Fruit fly (Drosophila melanogaster) whole organism, embryonic: Measurements from ENCODE around the gene sea.
A peak's percentile ranks its signal among the peaks of the same experiment; 100 is the strongest.

Experiments
- Atf6 ChIP-seq: fragments of 200-800 bp; sonication (Bioruptor generic); IDR thresholded peaks from 2 replicates; pipeline ENCODE4 v1.3.6; 2022; ENCODE audit warnings: missing biosample characterization, missing genetic modification characterization
- BtbVII ChIP-seq: fragments of 200-800 bp; sonication (Bioruptor generic); optimal IDR thresholded peaks from 3 replicates; lab custom pipeline; 2017; ENCODE audit warnings: missing biosample characterization, mild to moderate bottlenecking, missing genetic modification characterization
- CG11695 ChIP-seq: fragments of 200-800 bp; sonication (Bioruptor generic); IDR thresholded peaks from 3 replicates; pipeline ENCODE4 v1.3.6; 2022; ENCODE audit warnings: missing biosample characterization, missing genetic modification characterization
- CG12071 ChIP-seq: fragments of 200-800 bp; sonication (Bioruptor generic); optimal IDR thresholded peaks from 3 replicates; lab custom pipeline; 2018; ENCODE audit warnings: missing biosample characterization, mild to moderate bottlenecking, missing genetic modification characterization
- CG12104 ChIP-seq: fragments of 200-800 bp; sonication (Bioruptor generic); optimal IDR thresholded peaks from 3 replicates; lab custom pipeline; 2016; ENCODE audit warnings: missing biosample characterization, missing genetic modification characterization
- CG12219 ChIP-seq: fragments of 200-800 bp; sonication (Bioruptor generic); optimal IDR thresholded peaks from 3 replicates; lab custom pipeline; 2018; ENCODE audit warnings: missing biosample characterization, mild to moderate bottlenecking, missing genetic modification characterization
- CG16813 ChIP-seq: fragments of 200-800 bp; sonication (Bioruptor generic); IDR thresholded peaks from 3 replicates; pipeline ENCODE4 v1.3.6; 2022; ENCODE audit warnings: missing biosample characterization, missing genetic modification characterization; ENCODE audit not compliant: partially characterized antibody
- CG18476 ChIP-seq: fragments of 200-800 bp; sonication (Bioruptor generic); optimal IDR thresholded peaks from 2 replicates; lab custom pipeline; 2016; ENCODE audit warnings: missing biosample characterization, mild to moderate bottlenecking, missing genetic modification characterization
- CG2120 ChIP-seq: fragments of 200-800 bp; sonication (Bioruptor generic); optimal IDR thresholded peaks from 3 replicates; lab custom pipeline; 2016; ENCODE audit warnings: missing biosample characterization, missing genetic modification characterization
- CG30431 ChIP-seq: fragments of 200-800 bp; sonication (Bioruptor generic); optimal IDR thresholded peaks from 2 replicates; lab custom pipeline; 2017; ENCODE audit warnings: missing biosample characterization, missing genetic modification characterization
- CG4707 ChIP-seq: fragments of 200-800 bp; sonication (Bioruptor generic); optimal IDR thresholded peaks from 2 replicates; lab custom pipeline; 2018; ENCODE audit warnings: missing biosample characterization, mild to moderate bottlenecking, missing genetic modification characterization, moderate library complexity
- CG6254 ChIP-seq: fragments of 200-800 bp; sonication (Bioruptor generic); optimal IDR thresholded peaks from 3 replicates; lab custom pipeline; 2017; ENCODE audit warnings: mild to moderate bottlenecking, missing biosample characterization, missing genetic modification reagents, missing genetic modification characterization
- CG6765 ChIP-seq: fragments of 200-800 bp; sonication (Bioruptor generic); optimal IDR thresholded peaks from 3 replicates; lab custom pipeline; 2017; ENCODE audit warnings: missing biosample characterization, mild to moderate bottlenecking, missing genetic modification characterization
- CG6791 ChIP-seq: fragments of 200-800 bp; sonication (Bioruptor generic); IDR thresholded peaks from 3 replicates; pipeline ENCODE4 v1.3.6; 2022; ENCODE audit warnings: missing biosample characterization, missing genetic modification characterization; ENCODE audit not compliant: partially characterized antibody
- CG7357 ChIP-seq: fragments of 200-800 bp; sonication (Bioruptor generic); IDR thresholded peaks from 3 replicates; pipeline ENCODE4 v1.3.6; 2022; ENCODE audit warnings: missing biosample characterization, missing genetic modification characterization
- CG9797 ChIP-seq: fragments of 200-800 bp; sonication (Bioruptor generic); optimal IDR thresholded peaks from 3 replicates; lab custom pipeline; 2018; ENCODE audit warnings: missing biosample characterization, mild to moderate bottlenecking, missing genetic modification characterization
- CG9932 ChIP-seq: fragments of 200-800 bp; sonication (Bioruptor generic); IDR thresholded peaks from 2 replicates; pipeline ENCODE4 v1.3.6; 2022; ENCODE audit warnings: missing biosample characterization, missing genetic modification characterization
- CHES-1-like ChIP-seq: fragments of 200-800 bp; sonication (Bioruptor generic); optimal IDR thresholded peaks from 2 replicates; lab custom pipeline; 2016; ENCODE audit warnings: missing biosample characterization, missing genetic modification characterization
- D19A ChIP-seq: fragments of 200-800 bp; optimal IDR thresholded peaks from 3 replicates; lab custom pipeline; 2019; ENCODE audit warnings: missing biosample characterization, mild to moderate bottlenecking, missing genetic modification characterization, moderate library complexity
- Deaf1 ChIP-seq: fragments of 200-800 bp; optimal IDR thresholded peaks from 3 replicates; lab custom pipeline; 2019; ENCODE audit warnings: missing biosample characterization, mild to moderate bottlenecking, missing genetic modification characterization, moderate library complexity
- HLH54F ChIP-seq: fragments of 200-800 bp; sonication (Bioruptor generic); optimal IDR thresholded peaks from 3 replicates; lab custom pipeline; 2016; ENCODE audit warnings: missing biosample characterization, missing genetic modification characterization
- Hmr ChIP-seq: fragments of 200-800 bp; sonication (Bioruptor generic); optimal IDR thresholded peaks from 3 replicates; lab custom pipeline; 2017; ENCODE audit warnings: mild to moderate bottlenecking, missing biosample characterization, missing genetic modification reagents, missing genetic modification characterization
- Hr3 ChIP-seq: fragments of 200-800 bp; sonication (Bioruptor generic); optimal IDR thresholded peaks from 3 replicates; lab custom pipeline; 2016; ENCODE audit warnings: missing biosample characterization, missing genetic modification characterization
- Jarid2 ChIP-seq: fragments of 200-800 bp; sonication (Bioruptor generic); optimal IDR thresholded peaks from 3 replicates; lab custom pipeline; 2017; ENCODE audit warnings: mild to moderate bottlenecking, missing biosample characterization, missing genetic modification reagents, missing genetic modification characterization
- Lim3 ChIP-seq: fragments of 200-800 bp; sonication (Bioruptor generic); IDR thresholded peaks from 2 replicates; pipeline ENCODE4 v1.3.6; 2022; ENCODE audit warnings: missing biosample characterization, missing genetic modification characterization
- MESR4 ChIP-seq: fragments of 200-800 bp; sonication (Bioruptor generic); optimal IDR thresholded peaks from 2 replicates; lab custom pipeline; 2018; ENCODE audit warnings: missing biosample characterization, mild to moderate bottlenecking, missing genetic modification characterization, moderate library complexity
- NFAT ChIP-seq: fragments of 200-800 bp; sonication (Bioruptor generic); IDR thresholded peaks from 2 replicates; pipeline ENCODE4 v1.3.6; 2022; ENCODE audit warnings: missing biosample characterization, missing genetic modification characterization
- Nf-YC ChIP-seq: fragments of 200-800 bp; optimal IDR thresholded peaks from 3 replicates; lab custom pipeline; 2019; ENCODE audit warnings: missing biosample characterization, mild to moderate bottlenecking, missing genetic modification characterization, moderate library complexity
- PHDP ChIP-seq: fragments of 200-800 bp; sonication (Bioruptor generic); optimal IDR thresholded peaks from 3 replicates; lab custom pipeline; 2018; ENCODE audit warnings: missing biosample characterization, mild to moderate bottlenecking, missing genetic modification characterization, moderate library complexity
- Sox100B ChIP-seq: fragments of 200-800 bp; sonication (Bioruptor generic); optimal IDR thresholded peaks from 3 replicates; lab custom pipeline; 2018; ENCODE audit warnings: missing biosample characterization, mild to moderate bottlenecking, missing genetic modification characterization
- Sox102F ChIP-seq: fragments of 200-800 bp; sonication (Bioruptor generic); optimal IDR thresholded peaks from 2 replicates; lab custom pipeline; 2018; ENCODE audit warnings: missing biosample characterization, mild to moderate bottlenecking, missing genetic modification characterization, moderate library complexity
- Stat92E ChIP-seq, 3 experiments: fragments of >200 bp in 2 of 3; fragments of 200-800 bp in 1 of 3; sonication (Bioruptor generic) in 1 of 3; optimal IDR thresholded peaks; 2 replicates each; lab custom pipeline; 2017 to 2019; ENCODE audit warnings: missing biosample characterization in 3 of 3, missing genetic modification characterization in 3 of 3, mild to moderate bottlenecking in 1 of 3, moderate library complexity in 1 of 3
- Taf1 ChIP-seq: fragments of 200-800 bp; sonication (Bioruptor generic); IDR thresholded peaks from 2 replicates; pipeline ENCODE4 v1.3.6; 2022; ENCODE audit warnings: missing biosample characterization, missing genetic modification characterization
- al ChIP-seq: fragments of 200-800 bp; sonication (Bioruptor generic); IDR thresholded peaks from 2 replicates; pipeline ENCODE4 v1.3.6; 2022; ENCODE audit warnings: missing biosample characterization, missing genetic modification characterization
- ara ChIP-seq: fragments of 200-800 bp; sonication (Bioruptor generic); IDR thresholded peaks from 2 replicates; pipeline ENCODE4 v1.3.6; 2022; ENCODE audit warnings: missing biosample characterization, missing genetic modification characterization
- bowl ChIP-seq: fragments of 200-800 bp; sonication (Bioruptor generic); IDR thresholded peaks from 2 replicates; pipeline ENCODE4 v1.3.6; 2022; ENCODE audit warnings: missing biosample characterization, missing genetic modification characterization
- cad ChIP-seq: fragments of >200 bp; optimal IDR thresholded peaks from 2 replicates; lab custom pipeline; 2017; ENCODE audit warnings: missing biosample characterization, missing genetic modification characterization
- cato ChIP-seq: fragments of 200-800 bp; sonication (Bioruptor generic); optimal IDR thresholded peaks from 2 replicates; lab custom pipeline; 2016; ENCODE audit warnings: missing biosample characterization, missing genetic modification characterization, borderline replicate concordance
- chif ChIP-seq, 2 experiments: fragments of 200-800 bp; sonication (Bioruptor generic); optimal IDR thresholded peaks; 3 replicates each; lab custom pipeline; 2016; ENCODE audit warnings: missing biosample characterization in 2 of 2, missing genetic modification characterization in 2 of 2
- grau ChIP-seq: fragments of 200-800 bp; optimal IDR thresholded peaks from 3 replicates; lab custom pipeline; 2019; ENCODE audit warnings: missing biosample characterization, mild to moderate bottlenecking, missing genetic modification characterization, moderate library complexity
- gsb ChIP-seq: fragments of 200-800 bp; sonication (Bioruptor generic); IDR thresholded peaks from 2 replicates; pipeline ENCODE4 v1.3.6; 2022; ENCODE audit warnings: missing biosample characterization, missing genetic modification characterization
- h ChIP-seq: fragments of >200 bp; optimal IDR thresholded peaks from 2 replicates; lab custom pipeline; 2017
- kay ChIP-seq: fragments of 200-800 bp; sonication (Bioruptor generic); optimal IDR thresholded peaks from 2 replicates; lab custom pipeline; 2016; ENCODE audit warnings: missing biosample characterization, missing genetic modification characterization
- klu ChIP-seq: fragments of 200-800 bp; sonication (Bioruptor generic); IDR thresholded peaks from 2 replicates; pipeline ENCODE4 v1.3.6; 2022; ENCODE audit warnings: missing biosample characterization, missing genetic modification characterization
- maf-S ChIP-seq: fragments of 200-800 bp; sonication (Bioruptor generic); optimal IDR thresholded peaks from 2 replicates; lab custom pipeline; 2016; ENCODE audit warnings: missing biosample characterization, missing genetic modification characterization
- phol ChIP-seq: fragments of 200-800 bp; sonication (Bioruptor generic); optimal IDR thresholded peaks from 3 replicates; lab custom pipeline; 2018; ENCODE audit warnings: missing biosample characterization, mild to moderate bottlenecking, missing genetic modification characterization, moderate library complexity
- ranshi ChIP-seq: fragments of 200-800 bp; sonication (Bioruptor generic); IDR thresholded peaks from 2 replicates; pipeline ENCODE4 v1.3.6; 2022; ENCODE audit warnings: missing biosample characterization, missing genetic modification characterization
- seq ChIP-seq: fragments of 200-800 bp; sonication (Bioruptor generic); IDR thresholded peaks from 2 replicates; pipeline ENCODE4 v1.3.6; 2022; ENCODE audit warnings: missing biosample characterization, missing genetic modification characterization
- sima ChIP-seq: fragments of 200-800 bp; sonication (Bioruptor generic); optimal IDR thresholded peaks from 2 replicates; lab custom pipeline; 2016; ENCODE audit warnings: missing biosample characterization, missing genetic modification characterization
- vnd ChIP-seq: fragments of 200-800 bp; sonication (Bioruptor generic); IDR thresholded peaks from 3 replicates; pipeline ENCODE4 v1.3.6; 2022; ENCODE audit warnings: missing biosample characterization, missing genetic modification characterization; ENCODE audit not compliant: partially characterized antibody
- wor ChIP-seq: fragments of 200-800 bp; sonication (Bioruptor generic); IDR thresholded peaks from 2 replicates; pipeline ENCODE4 v1.3.6; 2022; ENCODE audit warnings: missing biosample characterization, missing genetic modification characterization

The sea gene

DNA sequence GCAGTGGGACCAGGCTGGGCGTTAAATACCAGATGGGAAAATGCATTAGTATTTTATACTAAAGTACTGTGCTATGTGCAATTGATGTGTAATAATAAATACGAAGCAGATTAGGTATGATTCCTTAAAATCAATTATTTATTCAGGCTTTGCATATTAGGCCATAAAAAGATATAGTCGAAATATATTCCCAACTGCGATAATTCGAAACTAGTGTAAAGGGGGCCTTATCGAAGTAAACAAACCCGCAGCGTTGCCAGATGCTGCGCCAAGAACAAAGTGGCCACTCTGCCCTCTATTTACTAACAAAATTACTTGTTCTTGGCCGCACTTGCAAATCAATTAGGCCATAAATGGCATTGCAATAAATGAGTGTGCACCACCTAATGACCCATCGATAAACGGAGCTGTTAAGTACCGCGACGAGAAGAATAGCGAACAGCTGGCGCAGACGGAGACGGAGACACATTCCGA is 9.3 kb downstream of the sea start, which contains the start of gene CG10898 (continued):
- TF ChIP-seq CHES-1-like (GFP tag; lab: Kevin White, UChicago): peak; percentile 95
- peak; percentile 48 for TF ChIP-seq CG6765
- peak; percentile 82 for TF ChIP-seq HLH54F (GFP tag; lab: Kevin White, UChicago)
- peak; percentile 79 for TF ChIP-seq gsb (GFP tag; lab: Robert Waterston, UW)
- no peak for TF ChIP-seq Stat92E (GFP tag; optimal IDR thresholded peaks at IDR 0.05; lab: Kevin White, UChicago)
- peak; percentile 81 for TF ChIP-seq CG7357
- peak; percentile 86 for TF ChIP-seq Sox102F (GFP tag; lab: Kevin White, UChicago)
- no peak for TF ChIP-seq CG6791 (GFP tag; lab: Robert Waterston, UW)
- peak; percentile 84 for TF ChIP-seq NFAT (GFP tag; lab: Robert Waterston, UW)
- TF ChIP-seq ranshi: peak; percentile 85
- no peak for TF ChIP-seq BtbVII (GFP tag; lab: Kevin White, UChicago)
- peak; percentile 84 for TF ChIP-seq PHDP (tag; lab: Kevin White, UChicago)
- TF ChIP-seq h (lab: Kevin White, UChicago): no peak
- peak; percentile 13 for TF ChIP-seq sima (GFP tag; lab: Kevin White, UChicago)
- peak; percentile 76 for TF ChIP-seq ara
- TF ChIP-seq cato (GFP tag; lab: Kevin White, UChicago): peak; percentile 68
- TF ChIP-seq grau (tag; lab: Kevin White, UChicago): peak; percentile 79
- peak; percentile 88 for TF ChIP-seq Hmr (GFP tag; lab: Kevin White, UChicago)
- peak; percentile 67 for TF ChIP-seq seq (GFP tag; lab: Robert Waterston, UW)
- TF ChIP-seq MESR4 (GFP tag; lab: Kevin White, UChicago): peak; percentile 56
- TF ChIP-seq Lim3 (GFP tag; lab: Robert Waterston, UW): no peak
- TF ChIP-seq CG18476 (GFP tag; lab: Kevin White, UChicago): peak; percentile 69
- TF ChIP-seq Hr3 (GFP tag; lab: Kevin White, UChicago): peak; percentile 82
- peak; percentile 43 for TF ChIP-seq Jarid2 (GFP tag; lab: Kevin White, UChicago)
- TF ChIP-seq CG12071: peak; percentile 62
- peak; percentile 58; the same call in 1 of the 2 replicates for TF ChIP-seq bowl
- TF ChIP-seq cad (GFP tag; lab: Kevin White, UChicago): peak; percentile 47
- peak; percentile 63 for TF ChIP-seq CG12219 (GFP tag; lab: Kevin White, UChicago)
- peak; percentile 63 for TF ChIP-seq Nf-YC (tag; lab: Kevin White, UChicago)
- no peak for TF ChIP-seq vnd (GFP tag; lab: Robert Waterston, UW)
- peak; percentile 46 for TF ChIP-seq Sox100B (GFP tag; lab: Kevin White, UChicago)
- peak; percentile 78 for TF ChIP-seq al (GFP tag; lab: Robert Waterston, UW)
- TF ChIP-seq wor (GFP tag; lab: Robert Waterston, UW): peak; percentile 58
- TF ChIP-seq Taf1 (GFP tag; lab: Robert Waterston, UW): peak; percentile 73
- TF ChIP-seq kay: peak; percentile 67
- TF ChIP-seq phol (tag; lab: Kevin White, UChicago): peak; percentile 89
- TF ChIP-seq CG6254 (GFP tag; lab: Kevin White, UChicago): peak; percentile 60
- peak; percentile 37 for TF ChIP-seq Deaf1 (tag; lab: Kevin White, UChicago)
- TF ChIP-seq chif (GFP tag; optimal IDR thresholded peaks at IDR 0.05; lab: Kevin White, UChicago): peak; percentile 80 to 89
- peak; percentile 83 for TF ChIP-seq CG11695
- TF ChIP-seq maf-S (GFP tag; lab: Kevin White, UChicago): peak; percentile 88
- TF ChIP-seq CG12104 (GFP tag; lab: Kevin White, UChicago): peak; percentile 27
- TF ChIP-seq CG4707: peak; percentile 16
- TF ChIP-seq klu: peak; percentile 52
- no peak for TF ChIP-seq CG16813
- TF ChIP-seq CG9932 (GFP tag; lab: Robert Waterston, UW): peak; percentile 91
- TF ChIP-seq CG9797 (GFP tag; lab: Kevin White, UChicago): peak; percentile 81
- TF ChIP-seq CG30431 (GFP tag; lab: Kevin White, UChicago): peak; percentile 61
- peak; percentile 94 for TF ChIP-seq CG2120 (GFP tag; lab: Kevin White, UChicago)
- TF ChIP-seq Atf6: peak; percentile 87
- TF ChIP-seq D19A: peak; percentile 44
